Worm (Caenorhabditis elegans): Measurements from ENCODE around the gene eel-1.

ce11 chrIV:2990519-2990918, 59.4 kb downstream of the eel-1 start:
- TF ChIP-seq ztf-29 (GFP tag; IDR thresholded peaks at IDR 0.05) (0 out of 2 replicates have a peak, but pooled peaks have one; percentile 48), tab-1 (GFP tag; IDR thresholded peaks at IDR 0.05) (no peak), klf-2 (GFP tag; conservative IDR thresholded peaks at IDR 0.05) (no peak), ztf-23 (GFP tag; IDR thresholded peaks at IDR 0.05) (no peak), med-1 (GFP tag; optimal IDR thresholded peaks at IDR 0.05; ENCODE audit: insufficient read depth) (no peak), ref-1 (GFP tag; conservative IDR thresholded peaks at IDR 0.05) (no peak), cog-1 (tag; optimal IDR thresholded peaks at IDR 0.05) (no peak)

Data from whole organism, midembryonic.